Fruit fly (Drosophila melanogaster): ENCODE results near the gene CG6073.

The CG6073 gene

DNA sequence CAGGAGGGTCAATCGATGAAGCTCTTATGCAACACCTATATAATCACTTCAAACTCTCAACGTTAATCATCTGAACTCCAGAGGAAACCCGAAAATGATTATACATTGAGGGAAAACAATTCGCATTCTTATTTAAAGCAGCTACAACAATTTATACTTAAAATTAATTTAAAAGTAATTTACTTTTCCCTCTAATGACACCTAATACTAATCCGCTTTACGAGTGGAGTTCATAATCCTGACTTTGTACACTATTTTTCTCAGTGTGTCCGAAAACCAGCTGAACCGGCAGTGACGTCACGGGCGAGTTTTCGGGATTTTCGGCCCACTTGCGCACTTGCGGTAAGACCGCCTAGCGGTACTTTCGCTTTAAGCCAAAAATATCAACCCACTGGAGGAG, 3.7 kb upstream of the CG6073 start (continued):
- TF ChIP-seq CG32006 (GFP tag; optimal IDR thresholded peaks at IDR 0.05) (no peak), acj6 (GFP tag; optimal IDR thresholded peaks at IDR 0.05) (peak; percentile 40)

DNA sequence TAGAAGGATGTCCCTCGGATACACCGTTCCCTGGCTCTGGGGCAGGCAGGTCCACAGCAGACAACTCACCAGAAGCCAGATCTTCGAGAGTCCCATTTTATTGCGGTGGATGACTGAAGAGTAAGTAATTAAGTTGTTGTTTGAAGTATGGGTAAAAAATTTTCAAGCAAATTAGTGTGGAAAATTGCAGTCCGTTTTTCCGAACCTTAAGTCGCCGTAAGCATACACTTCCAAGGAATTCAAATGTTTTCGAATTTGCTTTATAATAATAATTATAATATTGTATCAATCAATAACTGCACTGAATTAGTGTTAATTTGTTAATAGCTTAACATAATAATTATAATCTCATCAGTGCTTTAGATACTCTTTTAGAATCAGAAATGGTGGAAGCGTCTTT, 2.5 kb upstream of the CG6073 start, which contains the start of gene CG34129:
CG34129 (minus strand) TSS at position 101 of the 400 bp plus-strand sequence.
- TF ChIP-seq CG16779 (tag; optimal IDR thresholded peaks at IDR 0.05) (no peak), eg (GFP tag; IDR thresholded peaks at IDR 0.05) (no peak), esn (GFP tag; optimal IDR thresholded peaks at IDR 0.05) (no peak), acj6 (GFP tag; optimal IDR thresholded peaks at IDR 0.05) (no peak), net (GFP tag; optimal IDR thresholded peaks at IDR 0.05) (no peak), CG31627 (GFP tag; optimal IDR thresholded peaks at IDR 0.05) (no peak), CG6792 (GFP tag; optimal IDR thresholded peaks at IDR 0.05) (no peak)

DNA sequence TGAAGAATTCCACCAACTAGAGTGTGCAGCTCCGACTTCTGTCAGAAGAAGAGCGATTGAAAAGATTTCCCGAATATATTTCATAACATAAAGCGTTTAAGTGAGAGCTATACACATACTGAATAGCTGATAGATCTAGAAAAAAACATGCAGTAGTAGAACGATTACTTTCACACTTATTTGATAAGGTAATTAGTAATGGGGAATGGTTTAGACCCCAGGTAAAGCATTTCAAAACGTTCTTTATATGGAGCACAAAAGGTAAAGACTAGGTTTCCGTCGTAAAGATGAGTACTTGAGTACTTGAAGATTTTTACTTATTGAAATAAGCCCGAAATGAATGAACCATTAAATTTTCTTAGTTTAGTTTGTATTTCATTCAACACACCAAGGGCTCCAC, 1.3 kb upstream of the CG6073 start, which contains the start of gene CG34130:
CG34130 (minus strand) TSS at position 101 of the 400 bp plus-strand sequence.
- TF ChIP-seq esn (GFP tag; optimal IDR thresholded peaks at IDR 0.05), result no peak
- no peak for TF ChIP-seq CG1621 (tag; optimal IDR thresholded peaks at IDR 0.05)
- no peak for TF ChIP-seq CG11294 (GFP tag; IDR thresholded peaks at IDR 0.05)
- TF ChIP-seq Smox (GFP tag; optimal IDR thresholded peaks at IDR 0.05), result no peak
- TF ChIP-seq CG8319 (GFP tag; optimal IDR thresholded peaks at IDR 0.05), result no peak
- no peak for TF ChIP-seq CG32006 (GFP tag; optimal IDR thresholded peaks at IDR 0.05)
- TF ChIP-seq fd59A (GFP tag; optimal IDR thresholded peaks at IDR 0.05), result no peak
- TF ChIP-seq Ets21C (GFP tag; optimal IDR thresholded peaks at IDR 0.05), result no peak
- no peak for TF ChIP-seq ss (GFP tag; optimal IDR thresholded peaks at IDR 0.05)
- no peak for TF ChIP-seq vri (GFP tag; optimal IDR thresholded peaks at IDR 0.05)
- TF ChIP-seq CG6854 (GFP tag; optimal IDR thresholded peaks at IDR 0.05), result no peak
- TF ChIP-seq topi (GFP tag; optimal IDR thresholded peaks at IDR 0.05), result no peak

DNA sequence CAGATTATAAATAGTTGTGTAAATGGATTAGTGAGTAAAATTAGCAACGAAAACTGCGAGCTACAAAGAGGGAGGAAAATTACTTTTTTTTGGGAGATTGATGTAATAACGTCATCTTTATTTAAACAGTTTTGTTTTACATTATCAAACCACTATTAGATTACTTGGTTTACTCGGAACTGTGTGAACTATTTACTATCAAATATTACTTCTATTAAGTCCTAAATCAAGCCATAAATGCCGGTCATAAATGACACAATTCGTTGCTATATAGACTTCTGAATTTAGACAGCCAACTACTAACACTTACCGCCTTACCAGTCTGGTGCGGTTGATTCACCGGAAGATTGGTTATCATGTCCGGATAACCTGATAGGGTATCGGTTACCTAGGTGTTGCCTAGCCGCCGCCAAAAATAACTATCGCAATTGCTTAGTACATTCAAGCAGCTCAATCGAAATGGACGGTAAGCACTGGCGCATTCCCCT, 3.4 kb downstream of the CG6073 start, which contains the start of gene CG31086:
CG31086 (plus strand) TSS at position 51 of the 488 bp plus-strand sequence.
- TF ChIP-seq achi (GFP tag; optimal IDR thresholded peaks at IDR 0.05) (no peak), OdsH (GFP tag; optimal IDR thresholded peaks at IDR 0.05) (no peak), CG6276 (GFP tag; optimal IDR thresholded peaks at IDR 0.05) (no peak), CG1621 (tag; optimal IDR thresholded peaks at IDR 0.05) (no peak), CG6163 (GFP tag; IDR thresholded peaks at IDR 0.05) (no peak), Smox (GFP tag; optimal IDR thresholded peaks at IDR 0.05) (no peak), Eip78C (GFP tag) (no peak), acj6 (GFP tag; optimal IDR thresholded peaks at IDR 0.05) (no peak), dsx (GFP tag; optimal IDR thresholded peaks at IDR 0.05; ENCODE audit: poor library complexity, severe bottlenecking) (no peak), CG8319 (GFP tag; optimal IDR thresholded peaks at IDR 0.05) (no peak), CG3032 (tag; optimal IDR thresholded peaks at IDR 0.05) (no peak)

DNA sequence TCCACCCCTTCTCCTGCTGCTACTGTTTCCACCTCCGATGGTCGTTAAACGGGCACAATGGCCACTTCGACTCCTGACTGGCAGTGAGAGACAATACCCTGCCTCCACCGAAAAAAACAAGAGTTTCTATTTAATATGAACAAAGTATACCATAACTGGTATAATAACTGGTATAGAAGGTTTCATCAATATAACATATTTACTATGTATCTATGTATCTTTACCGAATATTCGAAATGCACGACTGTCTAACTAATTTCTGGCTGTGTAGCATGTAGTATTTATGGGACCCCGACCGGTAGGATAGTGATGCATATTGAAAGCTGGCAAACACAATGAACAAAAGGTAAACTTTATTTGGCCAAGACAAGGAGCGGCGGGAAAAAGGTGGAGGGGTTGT, 6.6 kb downstream of the CG6073 start:
- TF ChIP-seq Sox102F (GFP tag; optimal IDR thresholded peaks at IDR 0.05), result no peak

DNA sequence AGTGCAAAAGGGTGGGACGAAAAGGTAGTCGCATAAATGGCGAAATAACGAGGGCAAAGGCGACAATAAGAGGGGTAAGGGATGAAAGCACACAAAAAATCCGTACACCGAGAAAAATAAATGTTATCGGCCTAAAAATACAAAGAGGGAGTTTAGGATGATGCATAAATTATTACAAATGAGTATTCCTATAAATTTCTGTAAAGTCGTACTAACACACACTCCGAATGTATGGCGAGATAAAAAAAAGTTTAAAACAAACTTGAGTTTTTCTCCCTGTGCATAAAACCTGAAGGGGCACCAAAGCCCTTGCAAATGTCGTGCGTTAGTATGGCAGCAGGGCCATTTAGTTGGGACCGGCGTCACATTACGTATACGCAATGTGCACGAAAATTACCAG, 16.6 kb downstream of the CG6073 start:
- peak; percentile 18 for TF ChIP-seq topi (GFP tag; optimal IDR thresholded peaks at IDR 0.05)
- peak; percentile 8 for TF ChIP-seq CG11902 (GFP tag; optimal IDR thresholded peaks at IDR 0.05)
- no peak for TF ChIP-seq Sox15 (GFP tag; optimal IDR thresholded peaks at IDR 0.05)
- no peak for TF ChIP-seq vri (GFP tag; optimal IDR thresholded peaks at IDR 0.05)
- TF ChIP-seq Met (GFP tag; optimal IDR thresholded peaks at IDR 0.05), result peak; percentile 7
- TF ChIP-seq CG15336 (GFP tag; IDR thresholded peaks at IDR 0.05), result no peak
- TF ChIP-seq fkh (GFP tag; optimal IDR thresholded peaks at IDR 0.05), result no peak
- TF ChIP-seq CG16779 (tag; optimal IDR thresholded peaks at IDR 0.05), result no peak
- peak; percentile 76 for TF ChIP-seq Eip78C (GFP tag)
- no peak for TF ChIP-seq ss (GFP tag; optimal IDR thresholded peaks at IDR 0.05)
- TF ChIP-seq eg (GFP tag; IDR thresholded peaks at IDR 0.05), result 0 out of 3 replicates have a peak, but pooled peaks have one; percentile 36
- TF ChIP-seq acj6 (GFP tag; optimal IDR thresholded peaks at IDR 0.05), result no peak
- TF ChIP-seq lz (GFP tag; optimal IDR thresholded peaks at IDR 0.05), result no peak
- TF ChIP-seq cyc (GFP tag; optimal IDR thresholded peaks at IDR 0.05), result peak; percentile 26
- TF ChIP-seq svp (GFP tag), result peak; percentile 53
- 0 out of 3 replicates have a peak, but pooled peaks have one; percentile 23 for TF ChIP-seq CG8119 (GFP tag; IDR thresholded peaks at IDR 0.05)
- no peak for TF ChIP-seq Lpt (GFP tag; optimal IDR thresholded peaks at IDR 0.05)
- no peak for TF ChIP-seq Smox (GFP tag; optimal IDR thresholded peaks at IDR 0.05)
- no peak for TF ChIP-seq OdsH (GFP tag; optimal IDR thresholded peaks at IDR 0.05)
- no peak for TF ChIP-seq spab (GFP tag; optimal IDR thresholded peaks at IDR 0.05)
- TF ChIP-seq CG10669 (GFP tag; optimal IDR thresholded peaks at IDR 0.05), result peak; percentile 22
- TF ChIP-seq Eip93F (GFP tag; optimal IDR thresholded peaks at IDR 0.05), result no peak
- peak; percentile 34 for TF ChIP-seq CG3919 (GFP tag; optimal IDR thresholded peaks at IDR 0.05)
- peak; percentile 0 for TF ChIP-seq pdm3 (GFP tag; optimal IDR thresholded peaks at IDR 0.05)
- TF ChIP-seq CG3032 (tag; optimal IDR thresholded peaks at IDR 0.05), result no peak

All from whole organism, prepupa.